Worm (Caenorhabditis elegans) whole organism, L4 larva: ENCODE results near the gene argn-1.

Source experiments
- aha-1 ChIP-seq: fragments of 150-350 bp; peaks from one replicate; lab custom pipeline; 2014; ENCODE audit warnings: missing biosample characterization, missing genetic modification characterization
- hmg-1.1 ChIP-seq: fragments of 200-800 bp; sonication (Bioruptor generic); IDR thresholded peaks from 2 replicates; pipeline ENCODE4 v1.3.6; 2022; ENCODE audit warnings: missing genetic modification reagents, missing genetic modification characterization, missing compliant biosample characterization

DNA sequence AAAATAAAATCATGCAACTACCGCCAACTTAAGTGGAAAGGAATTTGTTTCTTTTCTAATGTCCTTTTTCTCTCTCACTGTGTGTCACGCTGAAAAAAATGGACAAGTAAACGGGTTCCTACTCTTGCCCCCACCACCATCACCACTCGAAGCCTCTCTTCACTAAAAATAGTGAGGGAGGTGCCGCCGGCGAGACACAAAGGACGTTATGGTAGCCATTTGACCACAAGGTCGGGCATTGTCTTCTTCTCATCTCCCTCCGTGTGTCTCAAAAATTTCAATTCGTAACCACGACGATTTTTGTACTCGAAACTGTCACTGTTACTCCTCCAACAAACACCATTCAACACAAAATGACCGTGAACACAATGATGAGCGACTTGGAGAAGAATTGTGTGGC lies 29.8 kb downstream of the argn-1 start, which contains the start of gene T22B7.22:
- peak; percentile 17 for TF ChIP-seq aha-1 (tag; lab: Kevin White, UChicago)
- TF ChIP-seq hmg-1.1 (GFP tag; lab: Robert Waterston, UW) = no peak
